Worm (Caenorhabditis elegans): Measurements from ENCODE around the gene csa-1.

Gene csa-1

DNA sequence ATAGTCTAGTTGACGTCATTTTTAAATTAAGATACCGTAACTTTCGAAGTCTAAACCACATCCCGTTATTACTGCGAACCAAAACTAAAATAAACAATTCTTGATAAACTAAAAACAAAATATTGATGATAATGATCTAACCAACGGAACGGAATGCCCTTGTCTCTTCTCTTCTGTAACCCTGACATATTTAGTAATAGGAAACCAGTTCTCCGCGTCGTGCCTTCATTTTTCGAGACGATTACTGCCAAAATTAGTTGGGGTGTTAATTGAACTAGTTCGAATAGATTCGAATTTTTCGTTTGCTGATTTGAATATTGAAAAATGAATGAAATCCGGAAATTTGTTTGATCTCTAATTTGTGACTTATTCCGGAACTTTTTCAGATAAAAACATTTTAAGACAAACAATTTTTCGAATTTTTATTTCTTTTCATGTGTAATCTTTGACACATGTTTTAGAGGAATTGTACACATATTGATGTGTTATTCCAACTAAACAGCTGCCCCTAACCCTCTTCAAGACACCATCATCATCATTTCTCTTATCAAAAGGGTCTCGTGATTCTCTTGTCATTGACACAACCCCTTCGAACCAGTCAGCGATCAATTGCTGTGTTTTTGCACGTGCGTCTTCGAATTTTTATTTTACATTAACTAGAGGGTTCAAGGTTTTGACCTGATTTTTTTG, 35.7 kb downstream of the csa-1 start:
- TF ChIP-seq unc-62 (GFP tag; optimal IDR thresholded peaks at IDR 0.05) (peak; percentile 83), cnd-1 (tag; optimal IDR thresholded peaks at IDR 0.05) (no peak), hlh-1 (tag; optimal IDR thresholded peaks at IDR 0.05) (peak; percentile 85), ces-1 (GFP tag; optimal IDR thresholded peaks at IDR 0.05) (peak; percentile 34)

- TF ChIP-seq nhr-76 (tag; optimal IDR thresholded peaks at IDR 0.05) (no peak), cnd-1 (tag; optimal IDR thresholded peaks at IDR 0.05) (peak; percentile 50), snpc-4 (tag; optimal IDR thresholded peaks at IDR 0.05) (no peak), ceh-43 (GFP tag; optimal IDR thresholded peaks at IDR 0.05) (no peak), tbx-8 (GFP tag; optimal IDR thresholded peaks at IDR 0.05) (no peak), pha-4 (tag; optimal IDR thresholded peaks at IDR 0.05) (peak; percentile 91), nhr-12 (tag; optimal IDR thresholded peaks at IDR 0.05) (no peak), nhr-2 (tag; optimal IDR thresholded peaks at IDR 0.05) (peak; percentile 53), blmp-1 (tag; optimal IDR thresholded peaks at IDR 0.05) (no peak), unc-120 (tag; optimal IDR thresholded peaks at IDR 0.05; ENCODE audit: poor library complexity, severe bottlenecking) (peak; percentile 67), unc-39 (tag; optimal IDR thresholded peaks at IDR 0.05) (no peak), mab-5 (tag; optimal IDR thresholded peaks at IDR 0.05) (no peak), sptf-1 (tag; optimal IDR thresholded peaks at IDR 0.05) (peak; percentile 53), ztf-11 (tag; optimal IDR thresholded peaks at IDR 0.05) (peak; percentile 20), M03D4.4 (tag; optimal IDR thresholded peaks at IDR 0.05) (no peak), mls-2 (tag; optimal IDR thresholded peaks at IDR 0.05) (peak; percentile 78), drap-1 (GFP tag; optimal IDR thresholded peaks at IDR 0.05) (peak; percentile 65), lin-13 (tag; optimal IDR thresholded peaks at IDR 0.05) (peak; percentile 21), nhr-28 (tag; optimal IDR thresholded peaks at IDR 0.05) (no peak), elt-1 (tag; optimal IDR thresholded peaks at IDR 0.05; ENCODE audit: borderline replicate concordance, insufficient read depth) (no peak), ceh-39 (tag; optimal IDR thresholded peaks at IDR 0.05) (peak; percentile 75), lsy-2 (tag; optimal IDR thresholded peaks at IDR 0.05) (peak; percentile 82), ces-1 (GFP tag; optimal IDR thresholded peaks at IDR 0.05) (peak; percentile 87), elt-3 (tag; optimal IDR thresholded peaks at IDR 0.05) (peak; percentile 2), lin-32 (GFP tag; optimal IDR thresholded peaks at IDR 0.05) (no peak), hlh-1 (tag; optimal IDR thresholded peaks at IDR 0.05) (peak; percentile 78), ham-2 (GFP tag; optimal IDR thresholded peaks at IDR 0.05) (peak; percentile 58), bed-3 (GFP tag; optimal IDR thresholded peaks at IDR 0.05) (no peak), mep-1 (tag; optimal IDR thresholded peaks at IDR 0.05) (peak; percentile 75), unc-62 (GFP tag; optimal IDR thresholded peaks at IDR 0.05) (peak; percentile 77), nhr-237 (tag; optimal IDR thresholded peaks at IDR 0.05) (peak; percentile 85), flh-1 (GFP tag; optimal IDR thresholded peaks at IDR 0.05) (no peak)
Observed at ce11 chrII:9282787-9283186, 36.7 kb downstream of the csa-1 start.

ce11 chrII:9282065-9282464, 37.5 kb downstream of the csa-1 start:
- TF ChIP-seq unc-39 (tag; optimal IDR thresholded peaks at IDR 0.05) (no peak), lin-32 (GFP tag; optimal IDR thresholded peaks at IDR 0.05) (no peak), nhr-237 (tag; optimal IDR thresholded peaks at IDR 0.05) (no peak), ztf-11 (tag; optimal IDR thresholded peaks at IDR 0.05) (no peak), ham-2 (GFP tag; optimal IDR thresholded peaks at IDR 0.05) (no peak), drap-1 (GFP tag; optimal IDR thresholded peaks at IDR 0.05) (no peak), snpc-4 (tag; optimal IDR thresholded peaks at IDR 0.05) (no peak), mab-5 (tag; optimal IDR thresholded peaks at IDR 0.05) (no peak), lin-13 (tag; optimal IDR thresholded peaks at IDR 0.05) (no peak), ceh-39 (tag; optimal IDR thresholded peaks at IDR 0.05) (no peak)

DNA sequence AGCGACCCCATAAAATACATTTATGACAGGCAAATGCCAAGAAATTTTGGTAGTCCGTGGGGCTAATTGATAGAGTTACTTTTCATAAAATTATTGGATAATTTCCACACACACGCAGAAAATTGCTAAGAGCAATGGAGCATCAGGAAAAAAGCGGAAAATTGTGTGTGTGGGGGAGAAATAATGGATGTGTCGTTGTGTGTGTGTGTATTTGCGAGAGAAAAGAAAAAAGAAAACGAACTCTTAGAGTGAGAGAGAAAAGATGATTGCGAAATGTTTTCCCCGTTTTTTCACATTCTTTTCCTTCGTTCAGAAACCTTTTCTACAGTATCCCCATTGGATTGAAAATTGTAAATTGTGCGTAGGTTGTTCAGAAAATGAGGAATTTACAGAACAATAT, 37.9 kb downstream of the csa-1 start:
- TF ChIP-seq ces-1 (GFP tag; optimal IDR thresholded peaks at IDR 0.05) = peak; percentile 44
- TF ChIP-seq elt-3 (tag; optimal IDR thresholded peaks at IDR 0.05) = no peak
- TF ChIP-seq drap-1 (GFP tag; optimal IDR thresholded peaks at IDR 0.05) = no peak
- TF ChIP-seq lsy-2 (tag; optimal IDR thresholded peaks at IDR 0.05) = no peak

DNA sequence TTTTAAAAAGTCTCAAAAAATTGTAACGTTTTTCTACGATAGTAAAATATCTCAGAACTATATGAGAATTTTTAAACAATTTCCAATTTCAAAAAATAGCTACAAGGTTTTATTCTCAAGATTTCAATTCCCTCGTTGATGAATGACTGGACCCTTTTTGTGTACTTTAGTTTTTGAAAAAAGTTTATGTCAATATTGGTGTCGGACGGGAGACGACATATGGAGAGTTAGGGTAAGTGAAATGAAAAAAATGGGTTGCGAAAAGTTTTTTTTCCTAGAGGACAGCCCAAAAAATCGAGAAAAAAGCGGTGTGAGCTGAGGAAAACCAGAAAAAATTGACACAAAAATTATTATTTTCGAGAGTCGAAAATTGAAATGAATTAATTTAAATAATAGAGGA, 38.7 kb downstream of the csa-1 start:
- TF ChIP-seq unc-62 (GFP tag; optimal IDR thresholded peaks at IDR 0.05) = no peak
- TF ChIP-seq mls-2 (tag; optimal IDR thresholded peaks at IDR 0.05) = no peak
- TF ChIP-seq ztf-11 (tag; optimal IDR thresholded peaks at IDR 0.05) = no peak
- TF ChIP-seq nhr-12 (tag; optimal IDR thresholded peaks at IDR 0.05) = no peak
- TF ChIP-seq nhr-28 (tag; optimal IDR thresholded peaks at IDR 0.05) = no peak
- TF ChIP-seq snpc-4 (tag; optimal IDR thresholded peaks at IDR 0.05) = no peak
- no peak for TF ChIP-seq unc-39 (tag; optimal IDR thresholded peaks at IDR 0.05)
- TF ChIP-seq ceh-83 (GFP tag; optimal IDR thresholded peaks at IDR 0.05) = no peak
- TF ChIP-seq cnd-1 (tag; optimal IDR thresholded peaks at IDR 0.05) = no peak
